Fruit fly (Drosophila melanogaster): ENCODE measurements around the gene CG7724.
A peak's percentile ranks its signal among the peaks of the same experiment; 100 is the strongest.

CG7724 gene

dm6 chr3L:17010492-17011303 is 44.7 kb upstream of the CG7724 start:
- no peak for TF ChIP-seq br (GFP tag; optimal IDR thresholded peaks at IDR 0.05)
- TF ChIP-seq dsf (GFP tag; optimal IDR thresholded peaks at IDR 0.05; ENCODE audit: borderline replicate concordance), result no peak
- peak; percentile 1 for TF ChIP-seq ey (GFP tag; optimal IDR thresholded peaks at IDR 0.05)
- TF ChIP-seq Jra (GFP tag; optimal IDR thresholded peaks at IDR 0.05), result no peak
- TF ChIP-seq usp (GFP tag; optimal IDR thresholded peaks at IDR 0.05), result no peak
- peak; percentile 4 for TF ChIP-seq Sp1 (GFP tag; optimal IDR thresholded peaks at IDR 0.05)
- peak; percentile 20 for TF ChIP-seq HLH106 (tag; optimal IDR thresholded peaks at IDR 0.05)
- no peak for TF ChIP-seq pan (optimal IDR thresholded peaks at IDR 0.05)
- no peak for TF ChIP-seq Myc (optimal IDR thresholded peaks at IDR 0.05)
- no peak for TF ChIP-seq jim (GFP tag; optimal IDR thresholded peaks at IDR 0.05)
- TF ChIP-seq sage (GFP tag; optimal IDR thresholded peaks at IDR 0.05), result no peak
- no peak for TF ChIP-seq Hr78 (GFP tag; optimal IDR thresholded peaks at IDR 0.05)
- TF ChIP-seq tai (GFP tag; optimal IDR thresholded peaks at IDR 0.05), result no peak
- TF ChIP-seq CG32264 (GFP tag; optimal IDR thresholded peaks at IDR 0.05), result no peak
- peak; percentile 43 for TF ChIP-seq Dif (GFP tag; optimal IDR thresholded peaks at IDR 0.05; ENCODE audit: partially characterized antibody)
- TF ChIP-seq woc (GFP tag; optimal IDR thresholded peaks at IDR 0.05), result peak; percentile 57
- TF ChIP-seq Vsx2 (GFP tag; optimal IDR thresholded peaks at IDR 0.05; ENCODE audit: partially characterized antibody), result no peak
- TF ChIP-seq Mio (GFP tag; optimal IDR thresholded peaks at IDR 0.05), result no peak
- TF ChIP-seq OdsH (GFP tag; optimal IDR thresholded peaks at IDR 0.05), result no peak
- TF ChIP-seq CrebA (GFP tag; optimal IDR thresholded peaks at IDR 0.05; ENCODE audit: borderline replicate concordance), result no peak
- TF ChIP-seq fru (GFP tag; optimal IDR thresholded peaks at IDR 0.05), result no peak
- TF ChIP-seq dmrt93B (GFP tag; optimal IDR thresholded peaks at IDR 0.05), result no peak
- peak; percentile 13 for TF ChIP-seq psq (GFP tag; optimal IDR thresholded peaks at IDR 0.05)
- peak in 1 of 2 experiments; percentile 52 for TF ChIP-seq foxo (GFP tag; optimal IDR thresholded peaks at IDR 0.05)
- TF ChIP-seq rgr (GFP tag; optimal IDR thresholded peaks at IDR 0.05), result peak; percentile 32
- no peak for TF ChIP-seq Dfd (GFP tag; optimal IDR thresholded peaks at IDR 0.05)
- peak in 1 of 2 experiments; percentile 26 for TF ChIP-seq dl (GFP tag; optimal IDR thresholded peaks at IDR 0.05; ENCODE audit: insufficient read depth in 1 of 2, partially characterized antibody in 2 of 2)
- TF ChIP-seq Hnf4 (GFP tag; optimal IDR thresholded peaks at IDR 0.05), result peak; percentile 4
- TF ChIP-seq brk (GFP tag; optimal IDR thresholded peaks at IDR 0.05), result peak; percentile 20
- no peak for TF ChIP-seq Rel (GFP tag; optimal IDR thresholded peaks at IDR 0.05)
- TF ChIP-seq Rel (tag; optimal IDR thresholded peaks at IDR 0.05), result peak; percentile 17
- TF ChIP-seq Hr83 (GFP tag; optimal IDR thresholded peaks at IDR 0.05; ENCODE audit: poor library complexity, severe bottlenecking), result no peak

- no peak for TF ChIP-seq jim (GFP tag; optimal IDR thresholded peaks at IDR 0.05)
- TF ChIP-seq dsf (GFP tag; optimal IDR thresholded peaks at IDR 0.05; ENCODE audit: borderline replicate concordance), result no peak
- no peak for TF ChIP-seq foxo (GFP tag; optimal IDR thresholded peaks at IDR 0.05)
- TF ChIP-seq Myc (optimal IDR thresholded peaks at IDR 0.05), result no peak
- peak; percentile 2 for TF ChIP-seq h (GFP tag; optimal IDR thresholded peaks at IDR 0.05)
Observed at dm6 chr3L:17011351-17012016, 43.9 kb upstream of the CG7724 start.

dm6 chr3L:17012017-17012719 is 43.2 kb upstream of the CG7724 start, which contains the start of gene CG3764:
TSS of gene CG3764 (minus strand) at chr3L:17012565.
- TF ChIP-seq woc (GFP tag; optimal IDR thresholded peaks at IDR 0.05) (no peak), brk (GFP tag; optimal IDR thresholded peaks at IDR 0.05) (no peak), lola (GFP tag; optimal IDR thresholded peaks at IDR 0.05) (no peak), Dif (GFP tag; optimal IDR thresholded peaks at IDR 0.05; ENCODE audit: partially characterized antibody) (peak; percentile 88), Hr78 (GFP tag; optimal IDR thresholded peaks at IDR 0.05) (no peak), Mio (GFP tag; optimal IDR thresholded peaks at IDR 0.05) (no peak), Rel (GFP tag; optimal IDR thresholded peaks at IDR 0.05) (peak; percentile 60), Rel (tag; optimal IDR thresholded peaks at IDR 0.05) (peak; percentile 80), Hr83 (GFP tag; optimal IDR thresholded peaks at IDR 0.05; ENCODE audit: poor library complexity, severe bottlenecking) (peak; percentile 83), HLH106 (tag; optimal IDR thresholded peaks at IDR 0.05) (peak; percentile 69), GATAd (GFP tag; optimal IDR thresholded peaks at IDR 0.05) (no peak), psq (GFP tag; optimal IDR thresholded peaks at IDR 0.05) (peak; percentile 61), fru (GFP tag; optimal IDR thresholded peaks at IDR 0.05) (peak; percentile 56), CrebA (GFP tag; optimal IDR thresholded peaks at IDR 0.05; ENCODE audit: borderline replicate concordance) (no peak), foxo (GFP tag; optimal IDR thresholded peaks at IDR 0.05) (peak in 1 of 2 experiments; percentile 60), Jra (GFP tag; optimal IDR thresholded peaks at IDR 0.05) (no peak), sage (GFP tag; optimal IDR thresholded peaks at IDR 0.05) (no peak), Hnf4 (GFP tag; optimal IDR thresholded peaks at IDR 0.05) (no peak), ey (GFP tag; optimal IDR thresholded peaks at IDR 0.05) (peak; percentile 33), Sp1 (GFP tag; optimal IDR thresholded peaks at IDR 0.05) (peak; percentile 69), rgr (GFP tag; optimal IDR thresholded peaks at IDR 0.05) (peak; percentile 86), Vsx2 (GFP tag; optimal IDR thresholded peaks at IDR 0.05; ENCODE audit: partially characterized antibody) (no peak), pan (optimal IDR thresholded peaks at IDR 0.05) (no peak), CG32264 (GFP tag; optimal IDR thresholded peaks at IDR 0.05) (no peak), usp (GFP tag; optimal IDR thresholded peaks at IDR 0.05) (no peak), dl (GFP tag; optimal IDR thresholded peaks at IDR 0.05; ENCODE audit: insufficient read depth in 1 of 2, partially characterized antibody in 2 of 2) (peak; percentile 71 to 86), dmrt93B (GFP tag; optimal IDR thresholded peaks at IDR 0.05) (peak; percentile 79), sv (GFP tag; optimal IDR thresholded peaks at IDR 0.05) (no peak), N (GFP tag; optimal IDR thresholded peaks at IDR 0.05) (no peak), Abd-B (GFP tag; optimal IDR thresholded peaks at IDR 0.05) (no peak), br (GFP tag; optimal IDR thresholded peaks at IDR 0.05) (peak; percentile 65), OdsH (GFP tag; optimal IDR thresholded peaks at IDR 0.05) (peak; percentile 58)
